Fruit fly (Drosophila melanogaster) whole organism: ENCODE results near the gene CG43376.

Source experiments
- CG8478 ChIP-seq: fragments of >200 bp; optimal IDR thresholded peaks from 2 replicates; lab custom pipeline; 2018; ENCODE audit warnings: inconsistent platforms
- Dll ChIP-seq: fragments of >200 bp; optimal IDR thresholded peaks from 2 replicates; lab custom pipeline; 2017
- EcR ChIP-seq, 2 experiments: fragments of >200 bp; optimal IDR thresholded peaks; 2 replicates each; lab custom pipeline; 2017; ENCODE audit warnings: missing biosample characterization in 2 of 2, missing genetic modification characterization in 2 of 2, missing genetic modification reagents in 2 of 2
- pan ChIP-seq: fragments of >200 bp; optimal IDR thresholded peaks from 2 replicates; lab custom pipeline; 2017
- psq ChIP-seq: fragments of >200 bp; optimal IDR thresholded peaks from 2 replicates; lab custom pipeline; 2017

dm6 chr2L:13811323-13811722, 37.5 kb downstream of the CG43376 start, which contains the start of the genes Adat1 and CG16865:
- TF ChIP-seq EcR (GFP tag; optimal IDR thresholded peaks at IDR 0.05; lab: Kevin White, UChicago) (no peak), CG8478 (lab: Kevin White, UChicago) (no peak), psq (no peak), pan (lab: Kevin White, UChicago) (no peak), Dll (lab: Kevin White, UChicago) (no peak)
